Worm (Caenorhabditis elegans): ENCODE results near the gene sws-1.

sws-1 gene

ce11 chrV:19001016-19001415, 19.7 kb upstream of the sws-1 start, which contains the start of gene Y39B6A.34 (continued):
- TF ChIP-seq unc-86 (tag; optimal IDR thresholded peaks at IDR 0.05) (no peak), egl-13 (tag; optimal IDR thresholded peaks at IDR 0.05) (no peak), ceh-8 (GFP tag; optimal IDR thresholded peaks at IDR 0.05) (no peak), elt-2 (tag; optimal IDR thresholded peaks at IDR 0.05) (peak; percentile 12), unc-130 (tag; optimal IDR thresholded peaks at IDR 0.05) (no peak), vab-15 (tag; optimal IDR thresholded peaks at IDR 0.05) (no peak), lir-3 (tag; optimal IDR thresholded peaks at IDR 0.05; ENCODE audit: poor library complexity) (no peak), ces-1 (GFP tag; optimal IDR thresholded peaks at IDR 0.05) (no peak), nhr-19 (GFP tag; conservative IDR thresholded peaks at IDR 0.05) (peak; percentile 52), unc-98 (GFP tag; IDR thresholded peaks at IDR 0.05) (no peak), ama-1 (optimal IDR thresholded peaks at IDR 0.05) (no peak), hlh-17 (GFP tag; optimal IDR thresholded peaks at IDR 0.05; ENCODE audit: borderline replicate concordance) (no peak), nhr-85 (tag) (no peak), jun-1 (tag; optimal IDR thresholded peaks at IDR 0.05) (no peak), lin-14 (GFP tag; optimal IDR thresholded peaks at IDR 0.05) (no peak), dpl-1 (GFP tag; optimal IDR thresholded peaks at IDR 0.05) (peak in 2 of 3 experiments; percentile 11 to 32), fkh-10 (GFP tag; optimal IDR thresholded peaks at IDR 0.05) (no peak), fos-1 (tag; optimal IDR thresholded peaks at IDR 0.05) (no peak), skn-1 (tag; optimal IDR thresholded peaks at IDR 0.05) (peak; percentile 14), sup-37 (GFP tag; optimal IDR thresholded peaks at IDR 0.05) (no peak), ceh-82 (tag; optimal IDR thresholded peaks at IDR 0.05) (peak in 1 of 3 experiments; percentile 46), lin-13 (GFP tag; optimal IDR thresholded peaks at IDR 0.05) (no peak), hpl-2 (GFP tag; optimal IDR thresholded peaks at IDR 0.05) (no peak), ceh-63 (GFP tag; optimal IDR thresholded peaks at IDR 0.05) (no peak), pax-3 (tag; optimal IDR thresholded peaks at IDR 0.05) (no peak), zag-1 (tag; optimal IDR thresholded peaks at IDR 0.05) (no peak), sox-4 (tag; optimal IDR thresholded peaks at IDR 0.05) (no peak), rnt-1 (tag; optimal IDR thresholded peaks at IDR 0.05) (no peak), fkh-4 (tag; optimal IDR thresholded peaks at IDR 0.05; ENCODE audit: borderline replicate concordance) (no peak), nhr-77 (tag; optimal IDR thresholded peaks at IDR 0.05) (no peak), ztf-11 (tag; optimal IDR thresholded peaks at IDR 0.05) (no peak), xbp-1 (tag; optimal IDR thresholded peaks at IDR 0.05) (no peak), tlp-1 (tag; optimal IDR thresholded peaks at IDR 0.05) (no peak), elt-3 (tag; optimal IDR thresholded peaks at IDR 0.05) (no peak)

ce11 chrV:19000542-19000941, 19.3 kb upstream of the sws-1 start:
- no peak for TF ChIP-seq F16B12.6 (tag; optimal IDR thresholded peaks at IDR 0.05)
- TF ChIP-seq lin-13 (GFP tag; optimal IDR thresholded peaks at IDR 0.05), result no peak
- no peak for TF ChIP-seq unc-86 (tag; optimal IDR thresholded peaks at IDR 0.05)
- TF ChIP-seq fkh-4 (tag; optimal IDR thresholded peaks at IDR 0.05; ENCODE audit: borderline replicate concordance), result no peak
- no peak for TF ChIP-seq nhr-47 (tag; optimal IDR thresholded peaks at IDR 0.05)
- no peak for TF ChIP-seq pqm-1 (tag; optimal IDR thresholded peaks at IDR 0.05)
- TF ChIP-seq aha-1 (tag; optimal IDR thresholded peaks at IDR 0.05), result no peak
- no peak for TF ChIP-seq ztf-11 (tag; optimal IDR thresholded peaks at IDR 0.05)
- TF ChIP-seq zag-1 (tag; optimal IDR thresholded peaks at IDR 0.05), result no peak
- no peak for TF ChIP-seq C34B4.2 (tag; optimal IDR thresholded peaks at IDR 0.05)
- TF ChIP-seq unc-30 (tag; optimal IDR thresholded peaks at IDR 0.05), result no peak
- no peak for TF ChIP-seq pax-3 (tag; optimal IDR thresholded peaks at IDR 0.05)
- no peak for TF ChIP-seq dpl-1 (GFP tag; optimal IDR thresholded peaks at IDR 0.05)
- no peak for TF ChIP-seq nhr-76 (tag; optimal IDR thresholded peaks at IDR 0.05)
- TF ChIP-seq ceh-82 (tag; optimal IDR thresholded peaks at IDR 0.05), result no peak
- TF ChIP-seq efl-3 (GFP tag; optimal IDR thresholded peaks at IDR 0.05), result no peak

All from whole organism, L1 larva.